Fruit fly (Drosophila melanogaster) whole organism, embryonic: ENCODE measurements around the gene Mst98Cb.

ENCODE experiments used
- CG11695 ChIP-seq: fragments of 200-800 bp; sonication (Bioruptor generic); IDR thresholded peaks from 3 replicates; pipeline ENCODE4 v1.3.6; 2022; ENCODE audit warnings: missing biosample characterization, missing genetic modification characterization
- Fer1 ChIP-seq: fragments of 200-800 bp; sonication (Bioruptor generic); optimal IDR thresholded peaks from 2 replicates; lab custom pipeline; 2017; ENCODE audit warnings: missing biosample characterization, mild to moderate bottlenecking, missing genetic modification characterization
- NC2β ChIP-seq: fragments of 200-800 bp; sonication (Bioruptor generic); optimal IDR thresholded peaks from 2 replicates; lab custom pipeline; 2016; ENCODE audit warnings: missing biosample characterization, missing genetic modification characterization
- Rfx ChIP-seq: fragments of 200-800 bp; sonication (Bioruptor generic); IDR thresholded peaks from 2 replicates; pipeline ENCODE4 v1.3.6; 2022; ENCODE audit warnings: missing biosample characterization, missing genetic modification characterization

dm6 chr3R:28327709-28328467 is 35.3 kb downstream of the Mst98Cb start:
- TF ChIP-seq CG11695 = no peak
- TF ChIP-seq Fer1 (GFP tag; lab: Kevin White, UChicago) = no peak
- no peak for TF ChIP-seq NC2β (GFP tag; lab: Kevin White, UChicago)
- no peak for TF ChIP-seq Rfx (GFP tag; lab: Robert Waterston, UW)
